Fruit fly (Drosophila melanogaster) whole organism, prepupa: ENCODE measurements around the gene Iris.

Experiments
- CG10631 ChIP-seq: fragments of 200-800 bp; sonication (Bioruptor generic); optimal IDR thresholded peaks from 2 replicates; lab custom pipeline; 2016; ENCODE audit warnings: missing biosample characterization, missing genetic modification characterization
- CG15336 ChIP-seq: fragments of 200-800 bp; sonication (Bioruptor generic); IDR thresholded peaks from 2 replicates; pipeline ENCODE4 v1.3.6; 2022; ENCODE audit warnings: missing biosample characterization, missing genetic modification characterization
- CG16779 ChIP-seq: fragments of 200-800 bp; sonication (Bioruptor generic); optimal IDR thresholded peaks from 3 replicates; lab custom pipeline; 2017; ENCODE audit warnings: missing biosample characterization, mild to moderate bottlenecking, missing genetic modification characterization
- CG3032 ChIP-seq: fragments of 200-800 bp; optimal IDR thresholded peaks from 2 replicates; lab custom pipeline; 2019; ENCODE audit warnings: missing biosample characterization, mild to moderate bottlenecking, missing genetic modification characterization, moderate library complexity
- CG32006 ChIP-seq: fragments of 200-800 bp; sonication (Bioruptor generic); optimal IDR thresholded peaks from 3 replicates; lab custom pipeline; 2017; ENCODE audit warnings: missing biosample characterization, mild to moderate bottlenecking, missing genetic modification characterization
- CG34406 ChIP-seq: fragments of 200-800 bp; sonication (Bioruptor generic); optimal IDR thresholded peaks from 3 replicates; lab custom pipeline; 2016; ENCODE audit warnings: missing biosample characterization, missing genetic modification characterization
- CG3919 ChIP-seq: fragments of 200-800 bp; sonication (Bioruptor generic); optimal IDR thresholded peaks from 3 replicates; lab custom pipeline; 2016; ENCODE audit warnings: missing biosample characterization, missing genetic modification characterization
- CG4318 ChIP-seq: fragments of 200-800 bp; sonication (Bioruptor generic); optimal IDR thresholded peaks from 3 replicates; lab custom pipeline; 2017; ENCODE audit warnings: missing biosample characterization, mild to moderate bottlenecking, missing genetic modification characterization
- CG6163 ChIP-seq: fragments of 200-800 bp; sonication (Bioruptor generic); IDR thresholded peaks from 3 replicates; pipeline ENCODE4 v1.3.6; 2022; ENCODE audit warnings: missing biosample characterization, missing genetic modification characterization
- CG6276 ChIP-seq: fragments of 200-800 bp; sonication (Bioruptor generic); optimal IDR thresholded peaks from 2 replicates; lab custom pipeline; 2017; ENCODE audit warnings: missing biosample characterization, mild to moderate bottlenecking, missing genetic modification characterization
- CG6792 ChIP-seq: fragments of 200-800 bp; sonication (Bioruptor generic); optimal IDR thresholded peaks from 3 replicates; lab custom pipeline; 2016; ENCODE audit warnings: missing biosample characterization, missing genetic modification characterization
- CG6808 ChIP-seq: fragments of 200-800 bp; sonication (Bioruptor generic); optimal IDR thresholded peaks from 3 replicates; lab custom pipeline; 2017; ENCODE audit warnings: missing biosample characterization, missing genetic modification characterization, mild to moderate bottlenecking, moderate library complexity, missing genetic modification reagents
- CG6854 ChIP-seq: fragments of 200-800 bp; sonication (Bioruptor generic); optimal IDR thresholded peaks from 2 replicates; lab custom pipeline; 2017; ENCODE audit warnings: missing biosample characterization, mild to moderate bottlenecking, missing genetic modification characterization
- CG7368 ChIP-seq: fragments of 200-800 bp; sonication (Bioruptor generic); optimal IDR thresholded peaks from 3 replicates; lab custom pipeline; 2016; ENCODE audit warnings: missing biosample characterization, missing genetic modification characterization
- CG8119 ChIP-seq: fragments of 200-800 bp; sonication (Bioruptor generic); IDR thresholded peaks from 3 replicates; pipeline ENCODE4 v1.3.6; 2022; ENCODE audit warnings: missing biosample characterization, missing genetic modification characterization
- CG8319 ChIP-seq: fragments of 200-800 bp; sonication (Bioruptor generic); optimal IDR thresholded peaks from 3 replicates; lab custom pipeline; 2016; ENCODE audit warnings: missing biosample characterization, missing genetic modification characterization
- Eip75B ChIP-seq: fragments of 200-800 bp; sonication (Bioruptor generic); optimal IDR thresholded peaks from 3 replicates; lab custom pipeline; 2016; ENCODE audit warnings: missing biosample characterization, missing genetic modification characterization
- Eip78C ChIP-seq: fragments of 200-800 bp; sonication (Bioruptor generic); peaks from one replicate; lab custom pipeline; 2016; ENCODE audit warnings: missing biosample characterization, missing genetic modification characterization
- Eip93F ChIP-seq: fragments of 200-800 bp; sonication (Bioruptor generic); optimal IDR thresholded peaks from 2 replicates; lab custom pipeline; 2016; ENCODE audit warnings: missing biosample characterization, mild to moderate bottlenecking, missing genetic modification characterization
- Ets21C ChIP-seq: fragments of 200-800 bp; sonication (Bioruptor generic); optimal IDR thresholded peaks from 3 replicates; lab custom pipeline; 2016; ENCODE audit warnings: missing biosample characterization, missing genetic modification characterization
- Gug ChIP-seq: fragments of 200-800 bp; sonication (Bioruptor generic); IDR thresholded peaks from 2 replicates; pipeline ENCODE4 v1.3.6; 2022; ENCODE audit warnings: missing biosample characterization, missing genetic modification characterization
- Hr38 ChIP-seq: sonication (Bioruptor generic); optimal IDR thresholded peaks from 2 replicates; lab custom pipeline; 2016; ENCODE audit warnings: missing biosample characterization, missing genetic modification characterization
- Lpt ChIP-seq: fragments of 200-800 bp; sonication (Bioruptor generic); optimal IDR thresholded peaks from 3 replicates; lab custom pipeline; 2016; ENCODE audit warnings: missing biosample characterization, missing genetic modification characterization
- Met ChIP-seq: fragments of 200-800 bp; sonication (Bioruptor generic); optimal IDR thresholded peaks from 3 replicates; lab custom pipeline; 2016; ENCODE audit warnings: missing biosample characterization, missing genetic modification characterization
- Smox ChIP-seq: fragments of 200-800 bp; sonication (Bioruptor generic); optimal IDR thresholded peaks from 3 replicates; lab custom pipeline; 2016; ENCODE audit warnings: missing biosample characterization, missing genetic modification characterization
- Sox102F ChIP-seq: fragments of 200-800 bp; sonication (Bioruptor generic); optimal IDR thresholded peaks from 2 replicates; lab custom pipeline; 2016; ENCODE audit warnings: missing biosample characterization, mild to moderate bottlenecking, missing genetic modification characterization
- Sox14 ChIP-seq: fragments of 200-800 bp; sonication (Bioruptor generic); optimal IDR thresholded peaks from 3 replicates; lab custom pipeline; 2016; ENCODE audit warnings: missing biosample characterization, missing genetic modification characterization
- achi ChIP-seq: fragments of 200-800 bp; sonication (Bioruptor generic); optimal IDR thresholded peaks from 3 replicates; lab custom pipeline; 2016; ENCODE audit warnings: missing biosample characterization, missing genetic modification characterization
- dac ChIP-seq: fragments of 200-800 bp; sonication (Bioruptor generic); optimal IDR thresholded peaks from 2 replicates; lab custom pipeline; 2017; ENCODE audit warnings: missing biosample characterization, mild to moderate bottlenecking, missing genetic modification characterization
- dsx ChIP-seq: fragments of 200-800 bp; optimal IDR thresholded peaks from 3 replicates; lab custom pipeline; 2019; ENCODE audit warnings: missing biosample characterization, mild to moderate bottlenecking, missing genetic modification characterization, moderate library complexity; ENCODE audit not compliant: poor library complexity, severe bottlenecking
- eg ChIP-seq: fragments of 200-800 bp; sonication (Bioruptor generic); IDR thresholded peaks from 3 replicates; pipeline ENCODE4 v1.3.6; 2022; ENCODE audit warnings: missing biosample characterization, missing genetic modification characterization
- esn ChIP-seq: fragments of 200-800 bp; sonication (Bioruptor generic); optimal IDR thresholded peaks from 2 replicates; lab custom pipeline; 2016; ENCODE audit warnings: missing biosample characterization, mild to moderate bottlenecking, missing genetic modification characterization, moderate library complexity
- fd59A ChIP-seq: fragments of 200-800 bp; sonication (Bioruptor generic); optimal IDR thresholded peaks from 2 replicates; lab custom pipeline; 2017; ENCODE audit warnings: missing biosample characterization, mild to moderate bottlenecking, missing genetic modification characterization, missing genetic modification reagents
- fkh ChIP-seq: fragments of 200-800 bp; sonication (Bioruptor generic); optimal IDR thresholded peaks from 3 replicates; lab custom pipeline; 2017; ENCODE audit warnings: missing biosample characterization, mild to moderate bottlenecking, missing genetic modification characterization, moderate library complexity
- salr ChIP-seq, 2 experiments: fragments of 200-800 bp; sonication (Bioruptor generic); optimal IDR thresholded peaks; 3 replicates each; lab custom pipeline; 2016 to 2018; ENCODE audit warnings: missing biosample characterization in 2 of 2, missing genetic modification characterization in 2 of 2, mild to moderate bottlenecking in 1 of 2
- spab ChIP-seq: fragments of 200-800 bp; sonication (Bioruptor generic); optimal IDR thresholded peaks from 2 replicates; lab custom pipeline; 2017; ENCODE audit warnings: missing biosample characterization, mild to moderate bottlenecking, missing genetic modification characterization, missing genetic modification reagents
- ss ChIP-seq, 2 experiments: fragments of 200-800 bp; sonication (Bioruptor generic); optimal IDR thresholded peaks; 2 replicates in 1 of 2; 3 replicates in 1 of 2; lab custom pipeline; 2017 to 2018; ENCODE audit warnings: mild to moderate bottlenecking in 2 of 2, missing biosample characterization in 2 of 2, missing genetic modification characterization in 2 of 2, moderate library complexity in 1 of 2
- svp ChIP-seq: fragments of 200-800 bp; sonication (Bioruptor generic); peaks from one replicate; lab custom pipeline; 2016; ENCODE audit warnings: missing biosample characterization, missing genetic modification characterization
- topi ChIP-seq: fragments of 200-800 bp; sonication (Bioruptor generic); optimal IDR thresholded peaks from 3 replicates; lab custom pipeline; 2016; ENCODE audit warnings: missing biosample characterization, missing genetic modification characterization
- vri ChIP-seq: fragments of 200-800 bp; sonication (Bioruptor generic); optimal IDR thresholded peaks from 3 replicates; lab custom pipeline; 2016; ENCODE audit warnings: missing biosample characterization, mild to moderate bottlenecking, missing genetic modification characterization

The Iris gene

dm6 chr2L:1118880-1119809, 14.8 kb downstream of the Iris start (continued):
- TF ChIP-seq CG6854 (no peak), Eip78C (GFP tag; lab: Kevin White, UChicago) (peak; percentile 94), Eip75B (GFP tag; lab: Kevin White, UChicago) (peak; percentile 77), CG7368 (GFP tag; lab: Kevin White, UChicago) (peak; percentile 69), CG6808 (GFP tag; lab: Kevin White, UChicago) (peak; percentile 52), CG15336 (peak; percentile 78), CG6163 (GFP tag; lab: Robert Waterston, UW) (peak; percentile 82), CG6792 (GFP tag; lab: Kevin White, UChicago) (peak; percentile 77), Lpt (GFP tag; lab: Kevin White, UChicago) (peak; percentile 1), fd59A (peak; percentile 37), spab (GFP tag; lab: Kevin White, UChicago) (peak; percentile 61)

- TF ChIP-seq dsx (no peak), salr (GFP tag; optimal IDR thresholded peaks at IDR 0.05; lab: Kevin White, UChicago) (no peak), fd59A (no peak), Smox (GFP tag; lab: Kevin White, UChicago) (no peak), svp (peak; percentile 61), achi (GFP tag; lab: Kevin White, UChicago) (no peak), CG6163 (GFP tag; lab: Robert Waterston, UW) (no peak; the same call in 2 of the 3 replicates), CG4318 (GFP tag; lab: Kevin White, UChicago) (no peak), CG34406 (no peak), ss (GFP tag; optimal IDR thresholded peaks at IDR 0.05; lab: Kevin White, UChicago) (no peak), CG3032 (tag; lab: Kevin White, UChicago) (no peak), Sox102F (GFP tag; lab: Kevin White, UChicago) (no peak), eg (GFP tag; lab: Robert Waterston, UW) (peak; percentile 31; the same call in 2 of the 3 replicates), Eip78C (GFP tag; lab: Kevin White, UChicago) (peak; percentile 14), CG8319 (GFP tag; lab: Kevin White, UChicago) (no peak), CG8119 (no peak), CG32006 (GFP tag; lab: Kevin White, UChicago) (no peak), Eip93F (GFP tag; lab: Kevin White, UChicago) (no peak), CG6276 (GFP tag; lab: Kevin White, UChicago) (no peak), esn (GFP tag; lab: Kevin White, UChicago) (no peak), Sox14 (GFP tag; lab: Kevin White, UChicago) (no peak), Gug (GFP tag; lab: Robert Waterston, UW) (no peak), CG10631 (GFP tag; lab: Kevin White, UChicago) (no peak), Ets21C (GFP tag; lab: Kevin White, UChicago) (no peak), CG15336 (no peak)
Observed at dm6 chr2L:1118149-1118548, 15.7 kb downstream of the Iris start.

dm6 chr2L:1116661-1117322, 17.1 kb downstream of the Iris start:
- TF ChIP-seq svp (peak; percentile 95), Eip78C (GFP tag; lab: Kevin White, UChicago) (peak; percentile 80), CG4318 (GFP tag; lab: Kevin White, UChicago) (no peak), Met (GFP tag; lab: Kevin White, UChicago) (peak; percentile 31), topi (GFP tag; lab: Kevin White, UChicago) (peak; percentile 3), Hr38 (GFP tag; lab: Kevin White, UChicago) (no peak), esn (GFP tag; lab: Kevin White, UChicago) (peak; percentile 5), fkh (GFP tag; lab: Kevin White, UChicago) (peak; percentile 20), dac (no peak), Eip75B (GFP tag; lab: Kevin White, UChicago) (peak; percentile 13), Eip93F (GFP tag; lab: Kevin White, UChicago) (peak; percentile 73), CG3919 (peak; percentile 5), Gug (GFP tag; lab: Robert Waterston, UW) (no peak), Sox14 (GFP tag; lab: Kevin White, UChicago) (peak; percentile 26), ss (GFP tag; optimal IDR thresholded peaks at IDR 0.05; lab: Kevin White, UChicago) (peak in 1 of 2 experiments; percentile 16), Sox102F (GFP tag; lab: Kevin White, UChicago) (peak; percentile 20), CG16779 (tag; lab: Kevin White, UChicago) (peak; percentile 28), vri (GFP tag; lab: Kevin White, UChicago) (peak; percentile 60), CG6854 (peak; percentile 43)
